Worm (Caenorhabditis elegans) whole organism, mixed stage, embryonic: ENCODE measurements around the gene fbxa-169.

ENCODE experiments used
- lin-13 ChIP-seq: fragments of 150-350 bp; optimal IDR thresholded peaks from 2 replicates; lab custom pipeline; 2014; ENCODE audit warnings: missing biosample characterization, missing genetic modification characterization
- mep-1 ChIP-seq: fragments of 150-350 bp; optimal IDR thresholded peaks from 2 replicates; lab custom pipeline; 2017; ENCODE audit warnings: missing biosample characterization, missing genetic modification reagents, missing genetic modification characterization, inconsistent platforms
- nhr-28 ChIP-seq: fragments of 150-350 bp; optimal IDR thresholded peaks from 2 replicates; lab custom pipeline; 2014; ENCODE audit warnings: missing biosample characterization, missing genetic modification characterization

DNA sequence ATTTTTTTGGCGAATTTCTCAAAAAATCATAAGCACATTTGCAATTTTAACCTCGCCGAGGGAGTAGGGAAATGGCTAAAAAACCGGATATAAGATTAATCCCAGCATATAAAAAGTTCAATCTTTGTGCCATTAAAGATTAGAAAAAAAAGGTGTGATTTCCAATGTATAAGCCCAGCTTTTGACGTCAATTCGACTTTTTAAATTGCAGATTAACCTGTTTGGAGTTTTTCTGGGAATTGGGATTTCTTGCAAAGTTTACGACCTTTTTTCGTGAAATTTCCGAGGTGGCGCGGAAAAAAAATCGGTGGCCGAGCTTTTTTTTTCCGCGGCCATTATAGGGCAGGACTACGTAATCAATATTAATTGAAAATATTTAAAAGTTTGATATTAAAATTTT, 49.4 kb downstream of the fbxa-169 start:
- no peak for TF ChIP-seq mep-1
- TF ChIP-seq nhr-28 (tag; lab: Kevin White, UChicago) = no peak
- TF ChIP-seq lin-13 (tag; lab: Kevin White, UChicago) = no peak
